Fruit fly (Drosophila melanogaster) whole organism, wandering third instar larva: ENCODE data around the gene Jon25Bi.

Experiments used
- Abd-B ChIP-seq: fragments of >200 bp; optimal IDR thresholded peaks from 2 replicates; lab custom pipeline; 2017; ENCODE audit warnings: missing biosample characterization, missing genetic modification characterization
- CG32264 ChIP-seq: fragments of 200-800 bp; sonication (Bioruptor generic); optimal IDR thresholded peaks from 2 replicates; lab custom pipeline; 2016; ENCODE audit warnings: missing biosample characterization, missing genetic modification characterization
- CrebA ChIP-seq: fragments of 200-800 bp; sonication (Bioruptor generic); optimal IDR thresholded peaks from 2 replicates; lab custom pipeline; 2016; ENCODE audit warnings: missing biosample characterization, mild to moderate bottlenecking, missing genetic modification characterization, borderline replicate concordance
- Dfd ChIP-seq: fragments of >200 bp; optimal IDR thresholded peaks from 2 replicates; lab custom pipeline; 2017; ENCODE audit warnings: missing biosample characterization, missing genetic modification characterization
- Dif ChIP-seq: fragments of 200-275, 200-300 bp; sonication (Bioruptor generic); optimal IDR thresholded peaks from 2 replicates; lab custom pipeline; 2018; ENCODE audit warnings: missing biosample characterization, missing genetic modification characterization; ENCODE audit not compliant: partially characterized antibody
- GATAd ChIP-seq: sonication (Bioruptor generic); optimal IDR thresholded peaks from 2 replicates; lab custom pipeline; 2016; ENCODE audit warnings: missing biosample characterization, missing genetic modification characterization
- HLH106 ChIP-seq: fragments of 200-800 bp; optimal IDR thresholded peaks from 3 replicates; lab custom pipeline; 2019; ENCODE audit warnings: missing biosample characterization, mild to moderate bottlenecking, missing genetic modification characterization, moderate library complexity
- Hnf4 ChIP-seq: fragments of 200-800 bp; sonication (Bioruptor generic); optimal IDR thresholded peaks from 2 replicates; lab custom pipeline; 2016; ENCODE audit warnings: missing biosample characterization, mild to moderate bottlenecking, missing genetic modification characterization
- Hr78 ChIP-seq: fragments of >200 bp; optimal IDR thresholded peaks from 2 replicates; lab custom pipeline; 2017; ENCODE audit warnings: missing biosample characterization, missing genetic modification characterization
- Hr83 ChIP-seq: fragments of 200-300 bp; sonication (Bioruptor generic); optimal IDR thresholded peaks from 2 replicates; lab custom pipeline; 2016; ENCODE audit warnings: missing biosample characterization, mild to moderate bottlenecking, missing genetic modification characterization, moderate library complexity; ENCODE audit not compliant: poor library complexity, severe bottlenecking
- Jra ChIP-seq: sonication (Bioruptor generic); optimal IDR thresholded peaks from 2 replicates; lab custom pipeline; 2016; ENCODE audit warnings: missing biosample characterization, missing genetic modification characterization
- Myc ChIP-seq: fragments of >200 bp; optimal IDR thresholded peaks from 2 replicates; lab custom pipeline; 2017
- OdsH ChIP-seq: fragments of 200-800 bp; sonication (Bioruptor generic); optimal IDR thresholded peaks from 2 replicates; lab custom pipeline; 2016; ENCODE audit warnings: missing biosample characterization, mild to moderate bottlenecking, missing genetic modification characterization
- Rel ChIP-seq, 2 experiments: fragments of 200-800 bp; sonication (Bioruptor generic) in 1 of 2; optimal IDR thresholded peaks; 2 replicates in 1 of 2; 3 replicates in 1 of 2; lab custom pipeline; 2016 to 2019; ENCODE audit warnings: mild to moderate bottlenecking in 2 of 2, missing biosample characterization in 2 of 2, missing genetic modification characterization in 2 of 2, moderate library complexity in 1 of 2
- Sp1 ChIP-seq: fragments of 200-800 bp; sonication (Bioruptor generic); optimal IDR thresholded peaks from 3 replicates; lab custom pipeline; 2019; ENCODE audit warnings: missing biosample characterization, mild to moderate bottlenecking, missing genetic modification characterization, moderate library complexity
- br ChIP-seq: fragments of 200-800 bp; sonication (Bioruptor generic); optimal IDR thresholded peaks from 2 replicates; lab custom pipeline; 2016; ENCODE audit warnings: missing biosample characterization, missing genetic modification characterization
- brk ChIP-seq: fragments of 200-800 bp; sonication (Bioruptor generic); optimal IDR thresholded peaks from 2 replicates; lab custom pipeline; 2016; ENCODE audit warnings: missing biosample characterization, mild to moderate bottlenecking, missing genetic modification characterization
- dl ChIP-seq, 2 experiments: fragments of 175-275, 200-275 bp in 1 of 2; fragments of 200-275 bp in 1 of 2; sonication (Bioruptor generic); optimal IDR thresholded peaks; lab custom pipeline; 2018; ENCODE audit warnings: mild to moderate bottlenecking in 2 of 2, missing biosample characterization in 2 of 2, missing genetic modification characterization in 2 of 2, moderate library complexity in 2 of 2; ENCODE audit not compliant: partially characterized antibody in 2 of 2, insufficient read depth in 1 of 2
- dsf ChIP-seq: sonication (Bioruptor generic); optimal IDR thresholded peaks from 2 replicates; lab custom pipeline; 2016; ENCODE audit warnings: missing biosample characterization, missing genetic modification characterization, borderline replicate concordance
- ey ChIP-seq: fragments of 200-800 bp; sonication (Bioruptor generic); optimal IDR thresholded peaks from 2 replicates; lab custom pipeline; 2016; ENCODE audit warnings: missing biosample characterization, missing genetic modification characterization
- foxo ChIP-seq, 2 experiments: fragments of 200-800 bp; sonication (Bioruptor generic); optimal IDR thresholded peaks; 2 replicates in 1 of 2; 3 replicates in 1 of 2; lab custom pipeline; 2016 to 2017; ENCODE audit warnings: missing biosample characterization in 2 of 2, missing genetic modification characterization in 2 of 2
- fru ChIP-seq: fragments of 200-800 bp; sonication (Bioruptor generic); optimal IDR thresholded peaks from 3 replicates; lab custom pipeline; 2016; ENCODE audit warnings: missing biosample characterization, mild to moderate bottlenecking, missing genetic modification characterization
- h ChIP-seq: fragments of 200-800 bp; sonication (Bioruptor generic); optimal IDR thresholded peaks from 3 replicates; lab custom pipeline; 2016; ENCODE audit warnings: missing biosample characterization, mild to moderate bottlenecking, missing genetic modification characterization
- jim ChIP-seq: fragments of 175-275, 200-325 bp; sonication (Bioruptor generic); optimal IDR thresholded peaks from 2 replicates; lab custom pipeline; 2016; ENCODE audit warnings: missing biosample characterization, mild to moderate bottlenecking, missing genetic modification characterization
- lola ChIP-seq: fragments of >200 bp; optimal IDR thresholded peaks from 2 replicates; lab custom pipeline; 2017; ENCODE audit warnings: missing biosample characterization, missing genetic modification characterization
- pan ChIP-seq: fragments of >200 bp; optimal IDR thresholded peaks from 2 replicates; lab custom pipeline; 2017
- psq ChIP-seq: fragments of 200-800 bp; sonication (Bioruptor generic); optimal IDR thresholded peaks from 3 replicates; lab custom pipeline; 2017; ENCODE audit warnings: missing biosample characterization, mild to moderate bottlenecking, missing genetic modification characterization, moderate library complexity
- rgr ChIP-seq: fragments of 200-800 bp; sonication (Bioruptor generic); optimal IDR thresholded peaks from 3 replicates; lab custom pipeline; 2016; ENCODE audit warnings: missing biosample characterization, mild to moderate bottlenecking, missing genetic modification characterization
- sage ChIP-seq: fragments of 200-800 bp; sonication (Bioruptor generic); optimal IDR thresholded peaks from 2 replicates; lab custom pipeline; 2016; ENCODE audit warnings: missing biosample characterization, mild to moderate bottlenecking, missing genetic modification characterization
- usp ChIP-seq: fragments of >200 bp; optimal IDR thresholded peaks from 2 replicates; lab custom pipeline; 2017; ENCODE audit warnings: missing biosample characterization, missing genetic modification characterization
- woc ChIP-seq: sonication (Bioruptor generic); optimal IDR thresholded peaks from 2 replicates; lab custom pipeline; 2016; ENCODE audit warnings: missing biosample characterization, mild to moderate bottlenecking, missing genetic modification characterization

Gene Jon25Bi

DNA sequence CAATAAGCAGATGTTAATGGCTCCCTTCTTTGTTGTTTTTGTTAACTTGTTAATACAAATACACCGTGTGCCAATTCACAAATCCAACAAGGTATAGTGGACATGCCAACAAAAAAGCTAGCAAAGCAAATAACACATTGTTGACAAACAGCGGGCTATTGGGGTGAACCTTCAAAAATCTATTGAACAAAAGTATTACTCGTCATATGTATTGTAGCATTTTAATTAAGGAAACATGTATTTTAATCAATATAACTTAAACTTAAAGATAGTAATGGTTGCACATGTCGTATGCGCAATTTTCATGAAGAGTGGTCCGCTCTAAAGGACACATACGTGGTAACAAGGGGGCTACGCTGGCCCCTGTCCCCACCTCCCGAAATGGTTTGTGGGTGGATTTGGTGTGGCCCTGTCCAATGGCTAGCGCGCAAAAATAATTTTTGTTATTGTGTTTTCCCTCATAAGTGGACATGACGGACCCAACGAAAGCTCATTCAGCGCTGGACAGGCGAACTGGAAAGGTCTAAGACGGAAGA is 12.6 kb downstream of the Jon25Bi start, which contains the start of gene synr:
TSS of gene synr (plus strand) at position 486 of the 536 bp plus-strand sequence.
- TF ChIP-seq foxo (GFP tag; optimal IDR thresholded peaks at IDR 0.05; lab: Kevin White, UChicago) (no peak), Hr78 (GFP tag; lab: Kevin White, UChicago) (no peak), dsf (GFP tag; lab: Kevin White, UChicago) (no peak)
- TF ChIP-seq, all 38 proteins: peak for 0

DNA sequence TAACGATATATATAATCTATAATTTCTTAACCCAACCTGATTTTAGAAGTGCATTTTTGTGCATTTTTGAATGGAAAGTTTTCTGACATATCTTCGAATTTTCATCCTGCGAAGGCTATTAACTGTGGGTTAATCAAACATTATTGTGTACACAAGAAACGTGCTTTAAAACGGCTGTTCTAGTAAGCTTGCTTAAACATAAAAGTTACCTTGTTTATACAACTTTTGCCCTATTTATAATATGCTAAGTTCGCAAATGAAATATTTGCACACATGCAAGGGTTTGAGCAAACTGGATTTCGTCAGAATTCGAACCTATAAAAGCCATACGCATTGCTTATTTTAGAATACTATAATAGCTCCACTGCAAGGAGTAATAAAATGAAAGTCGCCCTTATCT is 17.9 kb downstream of the Jon25Bi start, which contains the start of gene Sgs1:
TSS of gene Sgs1 (plus strand) at position 350 of the 400 bp plus-strand sequence.
- peak; percentile 48 for TF ChIP-seq OdsH
- TF ChIP-seq rgr (GFP tag; lab: Kevin White, UChicago), result peak; percentile 65
- TF ChIP-seq psq (GFP tag; lab: Kevin White, UChicago), result peak; percentile 15
- TF ChIP-seq brk (GFP tag; lab: Kevin White, UChicago), result peak; percentile 70
- peak; percentile 95 for TF ChIP-seq Hr83 (GFP tag; lab: Kevin White, UChicago)
- TF ChIP-seq GATAd (GFP tag; lab: Kevin White, UChicago), result no peak
- TF ChIP-seq dl (GFP tag; optimal IDR thresholded peaks at IDR 0.05; lab: Kevin White, UChicago; ENCODE audit: insufficient read depth in 1 of 2, partially characterized antibody in 2 of 2), result no peak
- TF ChIP-seq h (GFP tag; lab: Kevin White, UChicago), result peak; percentile 80
- peak in 1 of 2 experiments; percentile 8 for TF ChIP-seq foxo (GFP tag; optimal IDR thresholded peaks at IDR 0.05; lab: Kevin White, UChicago)
- peak; percentile 22 for TF ChIP-seq Sp1 (GFP tag; lab: Kevin White, UChicago)
- TF ChIP-seq lola, result no peak
- peak; percentile 28 for TF ChIP-seq Hnf4 (GFP tag; lab: Kevin White, UChicago)
- TF ChIP-seq fru, result peak; percentile 57
- TF ChIP-seq ey, result no peak
- no peak for TF ChIP-seq dsf (GFP tag; lab: Kevin White, UChicago)
- peak; percentile 2 for TF ChIP-seq CrebA
- TF ChIP-seq jim (GFP tag; lab: Kevin White, UChicago), result peak; percentile 5
- TF ChIP-seq, all 38 proteins: peak for 12

DNA sequence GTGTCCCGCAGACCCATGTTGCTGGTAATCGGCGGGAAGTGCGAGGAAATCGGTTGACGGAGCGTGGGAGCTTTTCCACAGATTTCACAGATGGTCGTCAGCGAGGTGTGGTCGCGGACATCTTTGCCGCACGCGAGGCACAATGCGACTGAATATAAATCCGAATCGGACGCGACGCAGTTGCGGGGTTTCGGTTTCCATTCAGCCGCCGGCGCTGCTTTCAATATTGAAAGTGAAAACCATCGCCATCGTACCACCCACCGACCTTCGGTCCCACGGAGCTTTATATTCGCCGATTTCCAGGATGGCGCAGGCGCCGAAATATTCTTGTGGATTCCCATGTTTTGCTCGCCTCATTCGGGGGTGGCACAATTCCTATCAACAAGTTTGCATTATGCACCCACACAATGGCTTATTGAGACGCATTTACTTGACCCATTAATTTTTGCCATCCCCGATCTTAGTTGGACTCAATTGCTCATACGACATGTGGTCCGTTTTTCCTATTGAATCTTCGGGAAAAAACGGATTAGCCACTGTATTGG is 18.5 kb downstream of the Jon25Bi start, which contains the start of gene hoe2:
TSS of gene hoe2 (minus strand) at position 126 of the 545 bp plus-strand sequence.
- TF ChIP-seq Dif, result no peak
- no peak for TF ChIP-seq Hr83 (GFP tag; lab: Kevin White, UChicago)
- no peak for TF ChIP-seq usp (GFP tag; lab: Kevin White, UChicago)
- no peak for TF ChIP-seq Myc (lab: Kevin White, UChicago)
- TF ChIP-seq Sp1 (GFP tag; lab: Kevin White, UChicago), result no peak
- no peak for TF ChIP-seq Abd-B (GFP tag; lab: Kevin White, UChicago)
- TF ChIP-seq sage (GFP tag; lab: Kevin White, UChicago), result no peak
- no peak for TF ChIP-seq GATAd (GFP tag; lab: Kevin White, UChicago)
- TF ChIP-seq pan (lab: Kevin White, UChicago), result no peak
- no peak for TF ChIP-seq Jra
- no peak for TF ChIP-seq br
- TF ChIP-seq CG32264 (GFP tag; lab: Kevin White, UChicago), result no peak
- no peak for TF ChIP-seq dsf (GFP tag; lab: Kevin White, UChicago)
- no peak for TF ChIP-seq h (GFP tag; lab: Kevin White, UChicago)
- TF ChIP-seq, all 38 proteins: peak for 0

DNA sequence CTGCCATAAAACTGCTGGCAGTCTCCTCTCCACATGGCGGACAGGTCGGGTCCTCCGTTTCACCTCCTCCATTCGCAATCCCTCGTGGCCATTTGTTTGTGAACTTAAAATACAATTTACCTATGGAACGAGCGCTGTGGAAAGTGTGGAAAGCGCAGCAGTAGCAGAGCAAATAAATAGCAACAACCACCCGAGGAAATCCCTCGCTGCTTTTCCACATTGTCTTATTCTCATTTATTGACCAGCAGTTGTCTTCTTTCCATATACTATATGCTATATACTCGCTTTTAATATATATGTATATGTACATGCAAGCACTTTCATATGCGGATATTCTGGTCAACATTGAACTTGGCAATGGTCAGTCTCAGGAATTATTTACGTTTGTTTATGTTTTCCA is 22.7 kb downstream of the Jon25Bi start, which contains the start of gene hoe1:
TSS of gene hoe1 (minus strand) at position 101 of the 400 bp plus-strand sequence.
- TF ChIP-seq ey (no peak), Rel (GFP tag; optimal IDR thresholded peaks at IDR 0.05; lab: Kevin White, UChicago) (no peak), Rel (tag; optimal IDR thresholded peaks at IDR 0.05; lab: Kevin White, UChicago) (no peak), dl (GFP tag; optimal IDR thresholded peaks at IDR 0.05; lab: Kevin White, UChicago; ENCODE audit: insufficient read depth in 1 of 2, partially characterized antibody in 2 of 2) (no peak), Abd-B (GFP tag; lab: Kevin White, UChicago) (no peak), h (GFP tag; lab: Kevin White, UChicago) (no peak), br (no peak), brk (GFP tag; lab: Kevin White, UChicago) (no peak), HLH106 (tag; lab: Kevin White, UChicago) (no peak), foxo (GFP tag; optimal IDR thresholded peaks at IDR 0.05; lab: Kevin White, UChicago) (no peak), Hnf4 (GFP tag; lab: Kevin White, UChicago) (no peak), Dfd (no peak), Jra (no peak), CG32264 (GFP tag; lab: Kevin White, UChicago) (no peak), woc (GFP tag; lab: Kevin White, UChicago) (no peak)
